Worm (Caenorhabditis elegans) whole organism, young adult: ENCODE results near the gene sri-72.

Source experiments
- ceh-40 ChIP-seq: fragments of 200-800 bp; sonication (Bioruptor generic); IDR thresholded peaks from 2 replicates; pipeline ENCODE4 v1.3.6; 2022; ENCODE audit warnings: missing genetic modification characterization, missing compliant biosample characterization
- efl-1 ChIP-seq: fragments of 150-350 bp; optimal IDR thresholded peaks from 2 replicates; lab custom pipeline; 2014; ENCODE audit warnings: missing biosample characterization, missing genetic modification reagents, missing genetic modification characterization
- nfya-1 ChIP-seq: sonication (generic microtip); optimal IDR thresholded peaks from 2 replicates; lab custom pipeline; 2017; ENCODE audit warnings: antibody characterized with exemption, missing compliant biosample characterization, missing genetic modification characterization, borderline replicate concordance; ENCODE audit not compliant: insufficient read depth
- pha-4 ChIP-seq: fragments of 150-350 bp; sonication (generic microtip); optimal IDR thresholded peaks from 2 replicates; lab custom pipeline; 2014; ENCODE audit warnings: missing biosample characterization, missing genetic modification reagents, missing genetic modification characterization
- snpc-4 ChIP-seq, 5 experiments: fragments of 150-350 bp in 1 of 5; sonication (generic microtip) in 4 of 5; optimal IDR thresholded peaks; 2 replicates each; lab custom pipeline; 2014 to 2018; ENCODE audit warnings: missing genetic modification characterization in 5 of 5, missing biosample characterization in 3 of 5, antibody characterized with exemption in 2 of 5, mild to moderate bottlenecking in 2 of 5, missing compliant biosample characterization in 2 of 5, missing genotype in 2 of 5, moderate library complexity in 2 of 5, missing genetic modification reagents in 1 of 5
- zfh-2 ChIP-seq: fragments of 200-800 bp; sonication (Bioruptor generic); conservative IDR thresholded peaks from 2 replicates; pipeline ENCODE4 v1.3.6; 2022; ENCODE audit warnings: missing genetic modification reagents, missing genetic modification characterization, missing compliant biosample characterization

- no peak for TF ChIP-seq efl-1 (GFP tag; lab: Kevin White, UChicago)
- no peak for TF ChIP-seq snpc-4 (GFP tag; optimal IDR thresholded peaks at IDR 0.05; lab: Kevin White, UChicago)
- TF ChIP-seq snpc-4 (tag; optimal IDR thresholded peaks at IDR 0.05; lab: Kevin White, UChicago) = no peak
- TF ChIP-seq zfh-2 = no peak
- TF ChIP-seq nfya-1 (tag; lab: Kevin White, UChicago) = no peak
- TF ChIP-seq ceh-40 (GFP tag; lab: Robert Waterston, UW) = no peak
- no peak for TF ChIP-seq pha-4 (tag; lab: Kevin White, UChicago)
Measured at ce11 chrV:598626-599025, 30.6 kb upstream of the sri-72 start.
